Fruit fly (Drosophila melanogaster) whole organism, adult: ENCODE measurements around the gene ND-B14.5A.
A peak's percentile ranks its signal among the peaks of the same experiment; 100 is the strongest.

Experiments
- CG11617 ChIP-seq: fragments of 200-800 bp; sonication (Bioruptor generic); optimal IDR thresholded peaks from 2 replicates; lab custom pipeline; 2017; ENCODE audit warnings: mild to moderate bottlenecking, missing biosample characterization, missing genetic modification reagents, missing genetic modification characterization
- CG12768 ChIP-seq: fragments of 200-800 bp; sonication (Bioruptor generic); optimal IDR thresholded peaks from 2 replicates; lab custom pipeline; 2017; ENCODE audit warnings: missing biosample characterization, missing genetic modification characterization, mild to moderate bottlenecking, moderate library complexity, missing genetic modification reagents
- CG14711 ChIP-seq: fragments of 200-800 bp; sonication (Bioruptor generic); optimal IDR thresholded peaks from 2 replicates; lab custom pipeline; 2018; ENCODE audit warnings: missing biosample characterization, mild to moderate bottlenecking, missing genetic modification characterization, moderate library complexity
- CG1620 ChIP-seq: fragments of 200-800 bp; sonication (Bioruptor generic); optimal IDR thresholded peaks from 2 replicates; lab custom pipeline; 2016; ENCODE audit warnings: missing biosample characterization, missing genetic modification characterization
- CG33017 ChIP-seq: fragments of 200-800 bp; sonication (Bioruptor generic); optimal IDR thresholded peaks from 2 replicates; lab custom pipeline; 2018; ENCODE audit warnings: missing biosample characterization, mild to moderate bottlenecking, missing genetic modification characterization, moderate library complexity
- CG5204 ChIP-seq: fragments of 200-800 bp; sonication (Bioruptor generic); optimal IDR thresholded peaks from 2 replicates; lab custom pipeline; 2016; ENCODE audit warnings: missing biosample characterization, missing genetic modification characterization
- CG7045 ChIP-seq: fragments of 200-800 bp; sonication (Bioruptor generic); optimal IDR thresholded peaks from 2 replicates; lab custom pipeline; 2017; ENCODE audit warnings: missing biosample characterization, mild to moderate bottlenecking, missing genetic modification characterization
- CG7101 ChIP-seq: fragments of 200-800 bp; sonication (Bioruptor generic); optimal IDR thresholded peaks from 2 replicates; lab custom pipeline; 2018; ENCODE audit warnings: missing biosample characterization, mild to moderate bottlenecking, missing genetic modification characterization, moderate library complexity
- Clk ChIP-seq: fragments of 200-800 bp; sonication (Bioruptor generic); optimal IDR thresholded peaks from 2 replicates; lab custom pipeline; 2017; ENCODE audit warnings: missing biosample characterization, missing genetic modification characterization
- Crg-1 ChIP-seq: fragments of 200-800 bp; sonication (Bioruptor generic); optimal IDR thresholded peaks from 2 replicates; lab custom pipeline; 2016; ENCODE audit warnings: missing biosample characterization, missing genetic modification characterization
- Hr96 ChIP-seq: fragments of 200-800 bp; sonication (Bioruptor generic); optimal IDR thresholded peaks from 2 replicates; lab custom pipeline; 2016; ENCODE audit warnings: missing biosample characterization, missing genetic modification characterization
- Mnt ChIP-seq: fragments of 200-800 bp; sonication (Bioruptor generic); optimal IDR thresholded peaks from 2 replicates; lab custom pipeline; 2016; ENCODE audit warnings: missing biosample characterization, mild to moderate bottlenecking, missing genetic modification characterization
- cic ChIP-seq: fragments of 200-800 bp; sonication (Bioruptor generic); optimal IDR thresholded peaks from 2 replicates; lab custom pipeline; 2017; ENCODE audit warnings: missing biosample characterization, mild to moderate bottlenecking, missing genetic modification characterization, moderate library complexity
- cnc ChIP-seq, 2 experiments: fragments of >200 bp; optimal IDR thresholded peaks; 2 replicates each; lab custom pipeline; 2017
- kay ChIP-seq: fragments of 200-800 bp; sonication (Bioruptor generic); peaks from one replicate; lab custom pipeline; 2016; ENCODE audit warnings: missing biosample characterization, missing genetic modification characterization, borderline replicate concordance
- ovo ChIP-seq: fragments of 200-800 bp; sonication (Bioruptor generic); optimal IDR thresholded peaks from 2 replicates; lab custom pipeline; 2016; ENCODE audit warnings: missing biosample characterization, missing genetic modification characterization
- pad ChIP-seq: fragments of 200-800 bp; sonication (Bioruptor generic); optimal IDR thresholded peaks from 3 replicates; lab custom pipeline; 2017; ENCODE audit warnings: missing biosample characterization, missing genetic modification characterization, mild to moderate bottlenecking, moderate library complexity, missing genetic modification reagents
- tj ChIP-seq: fragments of 200-800 bp; sonication (Bioruptor generic); optimal IDR thresholded peaks from 3 replicates; lab custom pipeline; 2017; ENCODE audit warnings: missing biosample characterization, mild to moderate bottlenecking, missing genetic modification characterization, moderate library complexity
- toe ChIP-seq: fragments of 200-800 bp; sonication (Bioruptor generic); optimal IDR thresholded peaks from 2 replicates; lab custom pipeline; 2016; ENCODE audit warnings: missing biosample characterization, missing genetic modification characterization

ND-B14.5A gene

DNA sequence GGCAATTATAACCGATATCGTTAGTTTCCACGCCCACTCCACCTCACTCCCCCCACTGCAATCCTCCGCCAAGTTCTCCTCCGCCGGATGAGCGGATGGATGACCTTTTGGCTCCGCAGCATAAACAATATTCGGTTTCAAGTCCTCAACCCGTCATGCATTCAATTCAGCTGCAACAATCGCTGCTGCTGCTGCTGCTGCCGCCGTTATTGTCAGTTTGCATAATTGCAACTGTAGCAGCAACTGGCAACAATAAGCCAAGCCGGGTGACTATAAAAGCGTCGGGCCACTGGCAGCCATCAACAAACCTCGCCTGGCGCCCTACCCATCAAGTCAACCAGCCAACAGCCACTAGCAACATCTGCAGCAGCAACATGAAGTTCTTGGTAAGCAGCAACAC, 14.2 kb downstream of the ND-B14.5A start, which contains the start of gene CG17777:
TSS of gene CG17777 (plus strand) at position 301 of the 400 bp plus-strand sequence.
- no peak for TF ChIP-seq CG5204
- TF ChIP-seq Mnt (GFP tag; lab: Kevin White, UChicago) = no peak
- TF ChIP-seq CG14711 = no peak
- TF ChIP-seq ovo (GFP tag; lab: Kevin White, UChicago) = no peak
- no peak for TF ChIP-seq Clk (GFP tag; lab: Kevin White, UChicago)

DNA sequence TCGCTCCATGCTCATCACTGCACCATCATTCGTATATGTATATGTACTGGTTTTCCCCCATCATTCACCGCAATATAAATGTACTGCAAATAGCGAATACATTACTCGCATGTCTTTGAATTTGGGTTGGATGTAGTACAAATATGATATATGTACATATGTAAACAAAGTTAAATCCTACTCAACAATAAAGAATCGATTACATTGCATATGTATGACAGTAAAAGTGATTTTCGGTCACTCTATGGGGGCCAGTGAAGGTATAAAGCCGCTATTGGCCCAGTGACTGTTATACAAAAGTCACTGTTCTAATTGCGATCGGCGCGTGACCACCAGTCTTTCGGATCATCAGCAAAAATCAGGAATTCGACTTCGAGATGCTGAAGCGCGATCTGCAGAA, 15.2 kb downstream of the ND-B14.5A start, which contains the start of gene CG3457:
TSS of gene CG3457 (plus strand) at position 301 of the 400 bp plus-strand sequence.
- peak; percentile 15 for TF ChIP-seq pad (GFP tag; lab: Kevin White, UChicago)
- TF ChIP-seq cnc (optimal IDR thresholded peaks at IDR 0.05; lab: Kevin White, UChicago) = no peak
- no peak for TF ChIP-seq Hr96 (GFP tag; lab: Kevin White, UChicago)
- no peak for TF ChIP-seq Clk (GFP tag; lab: Kevin White, UChicago)
- no peak for TF ChIP-seq CG12768 (GFP tag; lab: Kevin White, UChicago)

DNA sequence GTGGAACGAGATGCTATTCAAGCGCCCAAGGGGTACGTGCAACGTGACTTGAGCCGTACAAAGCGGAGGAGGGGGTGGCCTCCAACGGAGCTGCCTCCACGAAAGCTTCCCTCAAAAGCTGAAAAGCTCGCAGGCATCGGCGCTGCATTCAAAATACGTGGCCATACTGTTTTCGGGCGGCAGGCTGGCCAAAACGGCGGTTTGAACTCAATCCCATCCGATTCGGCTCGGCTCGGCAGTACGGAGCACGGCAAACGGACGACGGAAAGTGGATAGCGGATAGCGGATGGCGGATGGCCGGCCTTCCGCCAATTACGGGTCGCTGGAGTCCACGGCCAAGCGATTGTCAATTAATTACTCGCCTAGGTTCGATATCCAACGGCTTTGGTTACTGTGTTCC, 16.6 kb downstream of the ND-B14.5A start, which contains the start of gene Mct1:
TSS of gene Mct1 (plus strand) at position 301 of the 400 bp plus-strand sequence.
- TF ChIP-seq pad (GFP tag; lab: Kevin White, UChicago) (no peak), CG33017 (tag; lab: Kevin White, UChicago) (no peak), CG11617 (no peak), toe (no peak), CG14711 (no peak), Mnt (GFP tag; lab: Kevin White, UChicago) (no peak)

DNA sequence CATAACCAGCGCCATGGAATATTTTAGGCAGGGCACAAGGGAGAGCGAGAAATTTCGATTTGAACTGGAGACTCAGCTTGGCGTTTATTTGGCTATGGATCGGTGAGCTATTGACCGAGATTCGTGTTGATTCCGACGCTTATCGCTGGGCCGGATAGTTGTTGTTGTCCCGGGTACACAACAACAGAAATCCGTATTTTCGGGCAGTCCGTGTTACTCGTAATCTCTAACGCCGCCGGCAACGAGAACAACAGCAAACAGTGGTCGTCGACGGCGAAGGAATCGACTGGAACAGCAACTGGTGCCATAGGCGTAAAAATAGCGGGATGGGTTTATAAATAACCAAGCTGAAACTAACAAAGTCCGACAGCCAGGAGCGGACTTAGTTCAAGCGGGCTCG, 19.6 kb downstream of the ND-B14.5A start:
- TF ChIP-seq tj (GFP tag; lab: Kevin White, UChicago) (no peak), CG5204 (no peak)

DNA sequence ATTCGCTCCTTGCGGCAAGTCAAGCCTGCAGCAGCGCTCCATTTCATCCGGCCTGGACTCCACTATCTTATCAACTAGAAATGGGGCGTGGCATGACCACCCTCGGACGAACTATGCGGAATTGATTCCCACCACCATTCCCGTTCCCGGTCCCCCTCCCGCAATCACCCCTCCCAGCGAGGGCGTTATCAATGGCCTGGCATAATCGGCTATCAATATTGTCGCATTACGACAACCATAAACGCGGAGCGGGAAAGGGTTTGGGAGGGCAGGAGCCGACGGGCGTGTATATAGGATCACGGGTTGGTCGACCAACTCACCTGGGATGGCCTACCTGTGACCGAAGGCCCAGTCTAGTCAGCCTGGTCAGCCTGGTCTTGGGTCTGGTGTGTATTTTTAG, 20.8 kb downstream of the ND-B14.5A start:
- TF ChIP-seq tj (GFP tag; lab: Kevin White, UChicago) = no peak
- TF ChIP-seq Mnt (GFP tag; lab: Kevin White, UChicago) = no peak
- no peak for TF ChIP-seq Crg-1 (GFP tag; lab: Kevin White, UChicago)
- TF ChIP-seq ovo (GFP tag; lab: Kevin White, UChicago) = no peak
- TF ChIP-seq CG11617 = no peak
- TF ChIP-seq pad (GFP tag; lab: Kevin White, UChicago) = no peak
- no peak for TF ChIP-seq CG12768 (GFP tag; lab: Kevin White, UChicago)
- TF ChIP-seq CG7045 (GFP tag; lab: Kevin White, UChicago) = no peak
- TF ChIP-seq cic (GFP tag; lab: Kevin White, UChicago) = no peak
- no peak for TF ChIP-seq kay (GFP tag; lab: Kevin White, UChicago)
- no peak for TF ChIP-seq CG33017 (tag; lab: Kevin White, UChicago)
- no peak for TF ChIP-seq Clk (GFP tag; lab: Kevin White, UChicago)
- TF ChIP-seq CG7101 = no peak
- no peak for TF ChIP-seq CG5204
- TF ChIP-seq CG1620 (GFP tag; lab: Kevin White, UChicago) = no peak

DNA sequence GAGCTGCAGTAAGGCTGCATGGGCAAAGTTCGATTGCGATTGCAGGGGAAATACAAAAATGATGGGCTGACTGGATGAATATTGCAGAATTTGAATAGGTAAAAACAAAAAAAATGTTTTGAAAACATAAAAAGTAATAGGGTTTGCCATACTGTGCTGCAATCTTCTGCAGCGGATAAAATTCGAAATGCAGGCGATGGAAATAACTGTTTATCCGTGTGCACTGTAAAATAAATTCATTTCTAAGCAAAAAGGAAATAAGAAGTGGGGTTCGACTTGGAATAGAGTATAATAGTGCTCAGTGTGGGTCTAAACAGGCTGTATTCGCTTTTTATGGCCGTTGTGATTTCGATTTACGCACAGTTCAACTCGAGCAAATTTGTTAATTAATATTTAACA, 21.5 kb downstream of the ND-B14.5A start, which contains the start of gene CG14053:
TSS of gene CG14053 (minus strand) at position 101 of the 399 bp plus-strand sequence.
- no peak for TF ChIP-seq cnc (optimal IDR thresholded peaks at IDR 0.05; lab: Kevin White, UChicago)
- no peak for TF ChIP-seq CG1620 (GFP tag; lab: Kevin White, UChicago)
- TF ChIP-seq CG12768 (GFP tag; lab: Kevin White, UChicago) = no peak
- TF ChIP-seq ovo (GFP tag; lab: Kevin White, UChicago) = no peak
- TF ChIP-seq tj (GFP tag; lab: Kevin White, UChicago) = no peak
- no peak for TF ChIP-seq cic (GFP tag; lab: Kevin White, UChicago)
- no peak for TF ChIP-seq CG14711
- TF ChIP-seq Clk (GFP tag; lab: Kevin White, UChicago) = no peak
- no peak for TF ChIP-seq CG33017 (tag; lab: Kevin White, UChicago)

DNA sequence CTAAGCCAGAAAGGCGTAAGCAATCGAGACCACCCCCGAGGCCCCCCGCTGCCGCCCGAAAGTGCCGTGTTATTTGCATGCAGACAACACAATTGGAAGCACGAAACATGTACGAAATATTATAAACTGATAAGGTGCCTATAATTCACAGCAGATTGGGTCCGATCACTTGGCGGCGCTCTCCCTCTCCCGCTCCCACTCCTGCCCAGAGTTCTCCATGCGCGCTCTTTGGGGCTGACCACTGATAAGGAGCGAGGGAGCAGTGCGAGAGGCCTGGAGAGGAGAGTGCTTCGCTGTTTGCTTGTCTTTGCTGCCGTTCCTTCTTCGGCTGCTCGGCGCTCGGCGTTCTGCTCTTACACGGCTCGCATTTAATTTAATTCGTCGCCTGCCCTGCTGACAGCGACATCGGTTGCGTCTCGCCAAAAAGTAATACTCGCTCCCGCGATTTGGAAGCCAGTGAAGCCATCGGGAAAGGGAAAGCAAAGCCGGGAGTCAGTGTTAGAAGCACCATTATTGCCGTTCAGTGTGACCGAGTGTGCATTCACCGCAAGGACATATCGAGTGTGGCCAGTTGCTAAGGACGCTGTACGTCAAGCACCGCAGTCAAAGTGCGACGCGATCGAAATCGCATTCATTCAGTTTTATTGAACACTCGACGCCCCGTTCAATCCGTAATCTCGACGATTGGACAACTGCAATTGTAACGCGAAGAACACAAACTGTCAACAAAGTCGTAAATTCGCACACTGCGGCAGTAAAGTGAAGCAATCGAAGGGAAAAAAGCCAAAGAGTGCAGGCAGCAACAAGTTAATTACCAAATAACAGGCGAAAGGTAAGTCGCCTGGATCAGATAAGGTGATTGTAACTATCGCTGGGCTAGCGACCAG, 22.1 kb downstream of the ND-B14.5A start:
- TF ChIP-seq ovo (GFP tag; lab: Kevin White, UChicago) = peak; percentile 37
- TF ChIP-seq CG1620 (GFP tag; lab: Kevin White, UChicago) = peak; percentile 13
- TF ChIP-seq CG33017 (tag; lab: Kevin White, UChicago) = no peak
- TF ChIP-seq Mnt (GFP tag; lab: Kevin White, UChicago) = peak; percentile 34
- no peak for TF ChIP-seq CG14711
- TF ChIP-seq tj (GFP tag; lab: Kevin White, UChicago) = peak; percentile 46
- peak; percentile 81 for TF ChIP-seq cic (GFP tag; lab: Kevin White, UChicago)
- no peak for TF ChIP-seq Hr96 (GFP tag; lab: Kevin White, UChicago)
- TF ChIP-seq Crg-1 (GFP tag; lab: Kevin White, UChicago) = no peak
- peak; percentile 92 for TF ChIP-seq pad (GFP tag; lab: Kevin White, UChicago)
